Worm (Caenorhabditis elegans) whole organism, L4 larva: ENCODE measurements around the gene F55C5.17.

Source experiments
- D1046.2 ChIP-seq: fragments of 200-800 bp; sonication (Bioruptor generic); IDR thresholded peaks from 2 replicates; pipeline ENCODE4 v1.3.6; 2022; ENCODE audit warnings: missing genetic modification characterization, missing compliant biosample characterization
- F10B5.3 ChIP-seq: sonication (generic microtip); optimal IDR thresholded peaks from 2 replicates; lab custom pipeline; 2016; ENCODE audit warnings: mild to moderate bottlenecking, missing genetic modification characterization, missing compliant biosample characterization
- F26F4.8 ChIP-seq: fragments of 200-800 bp; sonication (Bioruptor generic); conservative IDR thresholded peaks from 2 replicates; pipeline ENCODE4 v1.3.6; 2022; ENCODE audit warnings: missing genetic modification characterization, missing compliant biosample characterization
- F49E8.2 ChIP-seq: sonication (generic microtip); optimal IDR thresholded peaks from 2 replicates; lab custom pipeline; 2016; ENCODE audit warnings: missing compliant biosample characterization, mild to moderate bottlenecking, missing genetic modification characterization, borderline replicate concordance
- T20F7.1 ChIP-seq: fragments of 200-800 bp; sonication (Bioruptor generic); optimal IDR thresholded peaks from 2 replicates; lab custom pipeline; 2018; ENCODE audit warnings: mild to moderate bottlenecking, missing genetic modification characterization, missing compliant biosample characterization
- Y48G9A.11 ChIP-seq: fragments of 200-800 bp; sonication (Bioruptor generic); IDR thresholded peaks from 2 replicates; pipeline ENCODE4 v1.3.6; 2022; ENCODE audit warnings: missing genetic modification reagents, missing genetic modification characterization, missing compliant biosample characterization
- ZK337.2 ChIP-seq: fragments of 200-800 bp; sonication (Bioruptor generic); IDR thresholded peaks from 2 replicates; pipeline ENCODE4 v1.3.6; 2022; ENCODE audit warnings: missing genetic modification reagents, missing genetic modification characterization, missing compliant biosample characterization
- arid-1 ChIP-seq: fragments of 200-800 bp; sonication (Bioruptor generic); conservative IDR thresholded peaks from 2 replicates; pipeline ENCODE4 v1.3.6; 2022; ENCODE audit warnings: missing genetic modification reagents, missing genetic modification characterization, missing compliant biosample characterization
- ceh-20 ChIP-seq: fragments of 200-800 bp; sonication (Bioruptor generic); IDR thresholded peaks from 2 replicates; pipeline ENCODE4 v1.3.6; 2022; ENCODE audit warnings: missing genetic modification reagents, missing genetic modification characterization, missing compliant biosample characterization
- ceh-32 ChIP-seq: sonication (generic microtip); optimal IDR thresholded peaks from 2 replicates; lab custom pipeline; 2016; ENCODE audit warnings: mild to moderate bottlenecking, missing genetic modification characterization, missing compliant biosample characterization; ENCODE audit not compliant: poor library complexity
- ceh-44 ChIP-seq: fragments of 200-800 bp; sonication (Bioruptor generic); IDR thresholded peaks from 2 replicates; pipeline ENCODE4 v1.3.6; 2022; ENCODE audit warnings: missing genetic modification reagents, missing genetic modification characterization, missing compliant biosample characterization
- ctbp-1 ChIP-seq: fragments of 200-800 bp; sonication (Bioruptor generic); IDR thresholded peaks from 2 replicates; pipeline ENCODE4 v1.3.6; 2022; ENCODE audit warnings: missing genetic modification reagents, missing genetic modification characterization, missing compliant biosample characterization
- daf-16 ChIP-seq, 3 experiments: sonication (generic microtip); optimal IDR thresholded peaks; 2 replicates each; lab custom pipeline; 2016 to 2017; ENCODE audit warnings: missing genetic modification characterization in 3 of 3, missing genetic modification reagents in 3 of 3, mild to moderate bottlenecking in 2 of 3, missing compliant biosample characterization in 2 of 3, missing biosample characterization in 1 of 3, moderate library complexity in 1 of 3
- dmd-8 ChIP-seq: fragments of 200-800 bp; sonication (Bioruptor generic); IDR thresholded peaks from 2 replicates; pipeline ENCODE4 v1.3.6; 2022; ENCODE audit warnings: missing genetic modification characterization, missing compliant biosample characterization
- dmd-9 ChIP-seq: fragments of 200-800 bp; sonication (Bioruptor generic); IDR thresholded peaks from 2 replicates; pipeline ENCODE4 v1.3.6; 2022; ENCODE audit warnings: missing genetic modification reagents, missing genetic modification characterization, missing compliant biosample characterization
- dpl-1 ChIP-seq: fragments of 150-350 bp; optimal IDR thresholded peaks from 2 replicates; lab custom pipeline; 2014; ENCODE audit warnings: missing biosample characterization, missing genetic modification reagents, missing genetic modification characterization
- egl-27 ChIP-seq: sonication (generic microtip); optimal IDR thresholded peaks from 3 replicates; lab custom pipeline; 2017; ENCODE audit warnings: missing biosample characterization, missing genetic modification reagents, missing genetic modification characterization
- hif-1 ChIP-seq, 2 experiments: sonication (generic microtip); optimal IDR thresholded peaks; 2 replicates each; lab custom pipeline; 2016 to 2017; ENCODE audit warnings: missing compliant biosample characterization in 2 of 2, missing genetic modification characterization in 2 of 2, missing genetic modification reagents in 2 of 2, missing genotype in 2 of 2, mild to moderate bottlenecking in 1 of 2
- hlh-11 ChIP-seq: fragments of 200-800 bp; sonication (Bioruptor generic); optimal IDR thresholded peaks from 2 replicates; lab custom pipeline; 2018; ENCODE audit warnings: mild to moderate bottlenecking, missing genetic modification characterization, missing compliant biosample characterization
- hlh-30 ChIP-seq: sonication (generic microtip); optimal IDR thresholded peaks from 2 replicates; lab custom pipeline; 2017; ENCODE audit warnings: antibody characterized with exemption, mild to moderate bottlenecking, missing genetic modification characterization, missing compliant biosample characterization; ENCODE audit not compliant: insufficient read depth
- hmg-1.1 ChIP-seq: fragments of 200-800 bp; sonication (Bioruptor generic); IDR thresholded peaks from 2 replicates; pipeline ENCODE4 v1.3.6; 2022; ENCODE audit warnings: missing genetic modification reagents, missing genetic modification characterization, missing compliant biosample characterization
- lim-7 ChIP-seq: fragments of 200-800 bp; sonication (Bioruptor generic); IDR thresholded peaks from 2 replicates; pipeline ENCODE4 v1.3.6; 2022; ENCODE audit warnings: missing genetic modification characterization, missing compliant biosample characterization
- lin-13 ChIP-seq: fragments of 150-350 bp; optimal IDR thresholded peaks from 2 replicates; lab custom pipeline; 2014; ENCODE audit warnings: missing biosample characterization, missing genetic modification reagents, missing genetic modification characterization
- lin-29 ChIP-seq: fragments of 200-800 bp; sonication (Bioruptor generic); IDR thresholded peaks from 2 replicates; pipeline ENCODE4 v1.3.6; 2022; ENCODE audit warnings: missing genetic modification reagents, missing genetic modification characterization, missing compliant biosample characterization
- lsy-2 ChIP-seq, 2 experiments: fragments of 150-350 bp in 1 of 2; sonication (generic microtip) in 1 of 2; optimal IDR thresholded peaks; 2 replicates each; lab custom pipeline; 2014 to 2017; ENCODE audit warnings: missing biosample characterization in 2 of 2, missing genetic modification characterization in 2 of 2
- mxl-2 ChIP-seq: fragments of 200-800 bp; sonication (Bioruptor generic); conservative IDR thresholded peaks from 2 replicates; pipeline ENCODE4 v1.3.6; 2022; ENCODE audit warnings: missing genetic modification reagents, missing genetic modification characterization, missing compliant biosample characterization
- nhr-11 ChIP-seq: fragments of 150-350 bp; optimal IDR thresholded peaks from 2 replicates; lab custom pipeline; 2014; ENCODE audit warnings: missing biosample characterization, missing genetic modification characterization
- nhr-237 ChIP-seq: sonication (generic microtip); optimal IDR thresholded peaks from 2 replicates; lab custom pipeline; 2017; ENCODE audit warnings: missing biosample characterization, missing genetic modification characterization
- pha-4 ChIP-seq, 2 experiments: fragments of 150-350 bp in 1 of 2; fragments of 200-800 bp in 1 of 2; sonication (Bioruptor generic) in 1 of 2; IDR thresholded peaks in 1 of 2; optimal IDR thresholded peaks in 1 of 2; 2 replicates each; pipeline versions ENCODE4 v1.3.6 to Lab custom; 2014 to 2022; ENCODE audit warnings: missing genetic modification characterization in 2 of 2, missing genetic modification reagents in 2 of 2, missing biosample characterization in 1 of 2, missing compliant biosample characterization in 1 of 2
- sdz-12 ChIP-seq: fragments of 200-800 bp; sonication (Bioruptor generic); optimal IDR thresholded peaks from 2 replicates; lab custom pipeline; 2018; ENCODE audit warnings: mild to moderate bottlenecking, missing genetic modification characterization, missing compliant biosample characterization
- set-16 ChIP-seq: fragments of 200-800 bp; sonication (Bioruptor generic); IDR thresholded peaks from 2 replicates; pipeline ENCODE4 v1.3.6; 2022; ENCODE audit warnings: missing genetic modification reagents, missing genetic modification characterization, missing compliant biosample characterization
- snpc-1.2 ChIP-seq: fragments of 200-800 bp; sonication (Bioruptor generic); IDR thresholded peaks from 2 replicates; pipeline ENCODE4 v1.3.6; 2022; ENCODE audit warnings: missing genetic modification reagents, missing genetic modification characterization, missing compliant biosample characterization
- spr-3 ChIP-seq: fragments of 200-800 bp; sonication (Bioruptor generic); optimal IDR thresholded peaks from 2 replicates; lab custom pipeline; 2018; ENCODE audit warnings: mild to moderate bottlenecking, missing genetic modification characterization, missing compliant biosample characterization
- tra-1 ChIP-seq: fragments of 200-800 bp; sonication (Bioruptor generic); IDR thresholded peaks from 2 replicates; pipeline ENCODE4 v1.3.6; 2022; ENCODE audit warnings: missing genetic modification reagents, missing genetic modification characterization, missing compliant biosample characterization
- unc-130 ChIP-seq: sonication (generic microtip); optimal IDR thresholded peaks from 2 replicates; lab custom pipeline; 2016; ENCODE audit warnings: missing genetic modification reagents, missing genetic modification characterization, missing compliant biosample characterization
- unc-62 ChIP-seq, 3 experiments: fragments of 150-350 bp in 1 of 3; sonication (generic microtip); optimal IDR thresholded peaks in 2 of 3; peaks in 1 of 3; 1 replicate in 1 of 3; 2 replicates in 2 of 3; lab custom pipeline; 2014 to 2017; ENCODE audit warnings: missing biosample characterization in 3 of 3, missing genetic modification characterization in 3 of 3, missing genetic modification reagents in 3 of 3, missing genotype in 1 of 3
- zfp-3 ChIP-seq: fragments of 200-800 bp; sonication (Bioruptor generic); conservative IDR thresholded peaks from 2 replicates; pipeline ENCODE4 v1.3.6; 2022; ENCODE audit warnings: missing genetic modification reagents, missing genetic modification characterization, missing compliant biosample characterization
- zip-2 ChIP-seq: fragments of 150-350 bp; optimal IDR thresholded peaks from 2 replicates; lab custom pipeline; 2014; ENCODE audit warnings: missing biosample characterization, missing genetic modification characterization

Gene F55C5.17

ce11 chrV:12326638-12327037 is 24.3 kb downstream of the F55C5.17 start:
- TF ChIP-seq ceh-32 (tag; lab: Kevin White, UChicago) = no peak
- no peak for TF ChIP-seq dmd-8
- TF ChIP-seq ceh-44 = no peak
- TF ChIP-seq hlh-11 (tag; lab: Kevin White, UChicago) = no peak
- no peak for TF ChIP-seq T20F7.1 (GFP tag; lab: Kevin White, UChicago)
- TF ChIP-seq hif-1 (tag; optimal IDR thresholded peaks at IDR 0.05; lab: Kevin White, UChicago) = no peak
- no peak for TF ChIP-seq tra-1 (GFP tag; lab: Robert Waterston, UW)
- 0 out of 2 replicates have a peak, but pooled peaks have one; percentile 8 for TF ChIP-seq F26F4.8 (GFP tag; lab: Robert Waterston, UW)
- TF ChIP-seq unc-62 (GFP tag; optimal IDR thresholded peaks at IDR 0.05 in 1 of 2; lab: Kevin White, UChicago) = no peak
- TF ChIP-seq unc-62 (tag; optimal IDR thresholded peaks at IDR 0.05; lab: Kevin White, UChicago) = no peak
- 0 out of 2 replicates have a peak, but pooled peaks have one; percentile 17 for TF ChIP-seq hmg-1.1 (GFP tag; lab: Robert Waterston, UW)
- peak; percentile 67 for TF ChIP-seq set-16 (GFP tag; lab: Robert Waterston, UW)

DNA sequence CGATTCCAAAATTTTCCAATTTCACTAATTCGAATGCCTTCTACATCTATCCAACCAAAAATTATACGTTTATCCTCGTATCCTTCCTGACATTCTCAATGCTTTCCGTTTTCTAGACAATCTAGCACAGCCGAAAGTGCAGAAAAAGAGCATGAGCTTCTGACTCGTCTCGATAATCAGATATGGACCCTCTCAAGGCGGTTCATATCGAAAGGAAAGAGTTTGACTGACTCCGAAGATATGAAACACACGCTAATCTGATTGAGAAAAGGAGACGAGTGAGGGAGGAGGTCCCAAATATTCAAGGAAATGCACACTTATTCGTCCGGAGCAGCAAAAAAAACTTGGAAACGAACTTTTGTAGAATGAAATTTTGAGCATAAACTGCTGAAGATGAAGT is 26.8 kb downstream of the F55C5.17 start:
- TF ChIP-seq dpl-1 (GFP tag; lab: Kevin White, UChicago) (no peak), snpc-1.2 (GFP tag; lab: Robert Waterston, UW) (no peak), unc-62 (GFP tag; optimal IDR thresholded peaks at IDR 0.05 in 1 of 2; lab: Kevin White, UChicago) (peak in 1 of 2 experiments; percentile 86), unc-62 (tag; optimal IDR thresholded peaks at IDR 0.05; lab: Kevin White, UChicago) (no peak), hlh-30 (tag; lab: Kevin White, UChicago) (no peak), nhr-237 (tag; lab: Kevin White, UChicago) (no peak)

ce11 chrV:12331820-12332219 is 29.5 kb downstream of the F55C5.17 start:
- no peak for TF ChIP-seq lin-13
- TF ChIP-seq sdz-12 (GFP tag; lab: Kevin White, UChicago) = peak; percentile 37
- no peak for TF ChIP-seq zip-2
- no peak for TF ChIP-seq F49E8.2 (tag; lab: Kevin White, UChicago)
- peak; percentile 45 for TF ChIP-seq spr-3 (GFP tag; lab: Kevin White, UChicago)
- peak; percentile 3 for TF ChIP-seq F10B5.3 (tag; lab: Kevin White, UChicago)
- no peak for TF ChIP-seq mxl-2 (GFP tag; lab: Robert Waterston, UW)
- TF ChIP-seq Y48G9A.11 (GFP tag; lab: Robert Waterston, UW) = no peak; the same call in 1 of the 2 replicates
- peak in 1 of 2 experiments; percentile 40 for TF ChIP-seq lsy-2 (tag; optimal IDR thresholded peaks at IDR 0.05; lab: Kevin White, UChicago)
- peak; percentile 53 for TF ChIP-seq unc-130 (GFP tag; lab: Kevin White, UChicago)
- 0 out of 2 replicates have a peak, but pooled peaks have one; percentile 56 for TF ChIP-seq dmd-9 (GFP tag; lab: Robert Waterston, UW)
- TF ChIP-seq hmg-1.1 (GFP tag; lab: Robert Waterston, UW) = peak; percentile 73
- TF ChIP-seq arid-1 = peak; percentile 51; the same call in 1 of the 2 replicates
- TF ChIP-seq F26F4.8 (GFP tag; lab: Robert Waterston, UW) = 0 out of 2 replicates have a peak, but pooled peaks have one; percentile 13
- TF ChIP-seq nhr-11 = peak; percentile 10
- peak; percentile 42 for TF ChIP-seq hlh-30 (tag; lab: Kevin White, UChicago)
- TF ChIP-seq ceh-44 = peak; percentile 33; the same call in 1 of the 2 replicates
- peak in 1 of 2 experiments; percentile 18 for TF ChIP-seq daf-16 (GFP tag; optimal IDR thresholded peaks at IDR 0.05; lab: Kevin White, UChicago)
- TF ChIP-seq daf-16 (tag; optimal IDR thresholded peaks at IDR 0.05; lab: Kevin White, UChicago) = no peak
- TF ChIP-seq ceh-20 (GFP tag; lab: Robert Waterston, UW) = 0 out of 2 replicates have a peak, but pooled peaks have one; percentile 17
- 0 out of 2 replicates have a peak, but pooled peaks have one; percentile 22 for TF ChIP-seq ZK337.2 (GFP tag; lab: Robert Waterston, UW)
- peak; percentile 26 for TF ChIP-seq dpl-1 (GFP tag; lab: Kevin White, UChicago)
- TF ChIP-seq lim-7 (GFP tag; lab: Robert Waterston, UW) = peak; percentile 72
- TF ChIP-seq egl-27 (tag; lab: Kevin White, UChicago) = no peak
- 0 out of 2 replicates have a peak, but pooled peaks have one; percentile 5 for TF ChIP-seq D1046.2 (GFP tag; lab: Robert Waterston, UW)
- TF ChIP-seq ctbp-1 = peak; percentile 68; the same call in 1 of the 2 replicates
- no peak for TF ChIP-seq zfp-3 (GFP tag; lab: Robert Waterston, UW)
- peak in 1 of 2 experiments; percentile 24 for TF ChIP-seq hif-1 (tag; optimal IDR thresholded peaks at IDR 0.05; lab: Kevin White, UChicago)
- peak; percentile 44; the same call in 1 of the 2 replicates for TF ChIP-seq pha-4 (GFP tag; IDR thresholded peaks at IDR 0.05; lab: Robert Waterston, UW)
- no peak for TF ChIP-seq pha-4 (tag; optimal IDR thresholded peaks at IDR 0.05; lab: Kevin White, UChicago)
- no peak for TF ChIP-seq lin-29 (GFP tag; lab: Robert Waterston, UW)
